Fruit fly (Drosophila melanogaster) whole organism, embryonic: ENCODE measurements around the gene ana1.

Experiments
- Aef1 ChIP-seq: fragments of 200-800 bp; sonication (Bioruptor generic); IDR thresholded peaks from 3 replicates; pipeline ENCODE4 v1.3.6; 2022; ENCODE audit warnings: missing biosample characterization, missing genetic modification characterization
- Antp ChIP-seq: fragments of 200-800 bp; sonication (Bioruptor generic); optimal IDR thresholded peaks from 3 replicates; lab custom pipeline; 2016; ENCODE audit warnings: missing biosample characterization, missing genetic modification characterization
- Asciz ChIP-seq: fragments of 200-800 bp; sonication (Bioruptor generic); optimal IDR thresholded peaks from 2 replicates; lab custom pipeline; 2017; ENCODE audit warnings: missing biosample characterization, mild to moderate bottlenecking, missing genetic modification characterization, missing genetic modification reagents
- CG10267 ChIP-seq: fragments of 200-800 bp; sonication (Bioruptor generic); optimal IDR thresholded peaks from 2 replicates; lab custom pipeline; 2018; ENCODE audit warnings: missing biosample characterization, mild to moderate bottlenecking, missing genetic modification characterization, moderate library complexity
- CG10462 ChIP-seq: fragments of 200-800 bp; sonication (Bioruptor generic); optimal IDR thresholded peaks from 2 replicates; lab custom pipeline; 2016; ENCODE audit warnings: missing biosample characterization, missing genetic modification characterization
- CG12104 ChIP-seq: fragments of 200-800 bp; sonication (Bioruptor generic); optimal IDR thresholded peaks from 3 replicates; lab custom pipeline; 2016; ENCODE audit warnings: missing biosample characterization, missing genetic modification characterization
- CG15011 ChIP-seq: fragments of 200-800 bp; sonication (Bioruptor generic); optimal IDR thresholded peaks from 3 replicates; lab custom pipeline; 2018; ENCODE audit warnings: missing biosample characterization, mild to moderate bottlenecking, missing genetic modification characterization
- CG15601 ChIP-seq: fragments of 200-800 bp; sonication (Bioruptor generic); optimal IDR thresholded peaks from 3 replicates; lab custom pipeline; 2019; ENCODE audit warnings: missing biosample characterization, mild to moderate bottlenecking, missing genetic modification characterization, moderate library complexity
- CG16779 ChIP-seq: fragments of 200-800 bp; sonication (Bioruptor generic); IDR thresholded peaks from 2 replicates; pipeline ENCODE4 v1.3.6; 2022; ENCODE audit warnings: missing biosample characterization, missing genetic modification characterization
- CG16815 ChIP-seq: fragments of 200-800 bp; sonication (Bioruptor generic); optimal IDR thresholded peaks from 3 replicates; lab custom pipeline; 2017; ENCODE audit warnings: missing biosample characterization, mild to moderate bottlenecking, missing genetic modification characterization
- CG17361 ChIP-seq: fragments of 200-800 bp; sonication (Bioruptor generic); IDR thresholded peaks from 3 replicates; pipeline ENCODE4 v1.3.6; 2022; ENCODE audit warnings: missing biosample characterization, missing genetic modification characterization
- CG17385 ChIP-seq: fragments of 200-800 bp; sonication (Bioruptor generic); optimal IDR thresholded peaks from 3 replicates; lab custom pipeline; 2018; ENCODE audit warnings: missing biosample characterization, mild to moderate bottlenecking, missing genetic modification characterization
- CG2678 ChIP-seq: fragments of 200-800 bp; sonication (Bioruptor generic); optimal IDR thresholded peaks from 3 replicates; lab custom pipeline; 2019; ENCODE audit warnings: missing biosample characterization, mild to moderate bottlenecking, missing genetic modification characterization, moderate library complexity
- CG2875 ChIP-seq: fragments of 200-800 bp; sonication (Bioruptor generic); optimal IDR thresholded peaks from 2 replicates; lab custom pipeline; 2017; ENCODE audit warnings: missing biosample characterization, mild to moderate bottlenecking, missing genetic modification characterization, missing genetic modification reagents
- CG3065 ChIP-seq: fragments of 200-800 bp; sonication (Bioruptor generic); optimal IDR thresholded peaks from 2 replicates; lab custom pipeline; 2016; ENCODE audit warnings: missing biosample characterization, missing genetic modification characterization
- CG33557 ChIP-seq: fragments of 200-800 bp; sonication (Bioruptor generic); optimal IDR thresholded peaks from 2 replicates; lab custom pipeline; 2019; ENCODE audit warnings: missing biosample characterization, mild to moderate bottlenecking, missing genetic modification characterization, moderate library complexity
- CG34376 ChIP-seq: fragments of 200-800 bp; sonication (Bioruptor generic); optimal IDR thresholded peaks from 2 replicates; lab custom pipeline; 2018; ENCODE audit warnings: missing biosample characterization, mild to moderate bottlenecking, missing genetic modification characterization
- CG42726 ChIP-seq: fragments of 200-800 bp; sonication (Bioruptor generic); IDR thresholded peaks from 2 replicates; pipeline ENCODE4 v1.3.6; 2022; ENCODE audit warnings: missing biosample characterization, missing genetic modification characterization; ENCODE audit not compliant: partially characterized antibody
- CG6813 ChIP-seq: fragments of 200-800 bp; sonication (Bioruptor generic); optimal IDR thresholded peaks from 2 replicates; lab custom pipeline; 2017; ENCODE audit warnings: missing biosample characterization, missing genetic modification characterization, mild to moderate bottlenecking, moderate library complexity, missing genetic modification reagents
- CG7271 ChIP-seq: fragments of 200-800 bp; sonication (Bioruptor generic); optimal IDR thresholded peaks from 2 replicates; lab custom pipeline; 2018; ENCODE audit warnings: missing biosample characterization, mild to moderate bottlenecking, missing genetic modification characterization, moderate library complexity
- CG8290 ChIP-seq, 3 experiments: fragments of 200-800 bp; sonication (Bioruptor generic); optimal IDR thresholded peaks; 2 replicates each; lab custom pipeline; 2016 to 2019; ENCODE audit warnings: missing biosample characterization in 3 of 3, missing genetic modification characterization in 3 of 3, mild to moderate bottlenecking in 2 of 3, moderate library complexity in 1 of 3
- CG9215 ChIP-seq: fragments of 200-800 bp; sonication (Bioruptor generic); IDR thresholded peaks from 2 replicates; pipeline ENCODE4 v1.3.6; 2022; ENCODE audit warnings: missing biosample characterization, missing genetic modification characterization
- CHES-1-like ChIP-seq: fragments of 200-800 bp; sonication (Bioruptor generic); optimal IDR thresholded peaks from 2 replicates; lab custom pipeline; 2016; ENCODE audit warnings: missing biosample characterization, missing genetic modification characterization
- Camta ChIP-seq: fragments of 200-800 bp; sonication (Bioruptor generic); optimal IDR thresholded peaks from 2 replicates; lab custom pipeline; 2016; ENCODE audit warnings: missing biosample characterization, missing genetic modification characterization
- D19B ChIP-seq: fragments of 200-800 bp; sonication (Bioruptor generic); optimal IDR thresholded peaks from 2 replicates; lab custom pipeline; 2017; ENCODE audit warnings: missing biosample characterization, mild to moderate bottlenecking, missing genetic modification characterization
- Deaf1 ChIP-seq: fragments of 200-800 bp; optimal IDR thresholded peaks from 3 replicates; lab custom pipeline; 2019; ENCODE audit warnings: missing biosample characterization, mild to moderate bottlenecking, missing genetic modification characterization, moderate library complexity
- Dek ChIP-seq: fragments of 200-800 bp; sonication (Bioruptor generic); optimal IDR thresholded peaks from 3 replicates; lab custom pipeline; 2019; ENCODE audit warnings: missing biosample characterization, mild to moderate bottlenecking, missing genetic modification characterization, moderate library complexity
- Dfd ChIP-seq, 2 experiments: fragments of >200 bp; optimal IDR thresholded peaks; 2 replicates each; lab custom pipeline; 2017; ENCODE audit warnings: missing biosample characterization in 2 of 2, missing genetic modification characterization in 2 of 2
- Elba2 ChIP-seq: fragments of 200-800 bp; sonication (Bioruptor generic); optimal IDR thresholded peaks from 3 replicates; lab custom pipeline; 2016; ENCODE audit warnings: missing biosample characterization, missing genetic modification characterization
- Fer3 ChIP-seq: fragments of 200-800 bp; sonication (Bioruptor generic); optimal IDR thresholded peaks from 2 replicates; lab custom pipeline; 2018; ENCODE audit warnings: missing biosample characterization, mild to moderate bottlenecking, missing genetic modification characterization, moderate library complexity
- H2.0 ChIP-seq: fragments of 200-800 bp; sonication (Bioruptor generic); IDR thresholded peaks from 2 replicates; pipeline ENCODE4 v1.3.6; 2022; ENCODE audit warnings: missing biosample characterization, missing genetic modification characterization
- HLH4C ChIP-seq: fragments of 200-800 bp; sonication (Bioruptor generic); IDR thresholded peaks from 3 replicates; pipeline ENCODE4 v1.3.6; 2022; ENCODE audit warnings: missing biosample characterization, missing genetic modification characterization; ENCODE audit not compliant: partially characterized antibody
- Ssrp ChIP-seq: fragments of 200-800 bp; sonication (Bioruptor generic); optimal IDR thresholded peaks from 2 replicates; lab custom pipeline; 2018; ENCODE audit warnings: missing biosample characterization, mild to moderate bottlenecking, missing genetic modification characterization, moderate library complexity
- Usf ChIP-seq: fragments of 200-800 bp; sonication (Bioruptor generic); optimal IDR thresholded peaks from 2 replicates; lab custom pipeline; 2017; ENCODE audit warnings: missing genotype, missing biosample characterization, missing genetic modification characterization
- dan ChIP-seq: fragments of 200-800 bp; sonication (Bioruptor generic); IDR thresholded peaks from 2 replicates; pipeline ENCODE4 v1.3.6; 2022; ENCODE audit warnings: missing biosample characterization, missing genetic modification characterization
- dimm ChIP-seq: fragments of 200-800 bp; sonication (Bioruptor generic); IDR thresholded peaks from 2 replicates; pipeline ENCODE4 v1.3.6; 2022; ENCODE audit warnings: missing biosample characterization, missing genetic modification characterization
- eyg ChIP-seq: fragments of 200-800 bp; sonication (Bioruptor generic); optimal IDR thresholded peaks from 3 replicates; lab custom pipeline; 2016; ENCODE audit warnings: missing biosample characterization, missing genetic modification characterization
- gce ChIP-seq: fragments of 200-800 bp; sonication (Bioruptor generic); IDR thresholded peaks from 3 replicates; pipeline ENCODE4 v1.3.6; 2022; ENCODE audit warnings: missing biosample characterization, missing genetic modification characterization
- gcm ChIP-seq: fragments of 200-800 bp; sonication (Bioruptor generic); optimal IDR thresholded peaks from 2 replicates; lab custom pipeline; 2019; ENCODE audit warnings: missing biosample characterization, mild to moderate bottlenecking, missing genetic modification characterization, moderate library complexity
- gt ChIP-seq: fragments of 200-800 bp; sonication (Bioruptor generic); IDR thresholded peaks from 2 replicates; pipeline ENCODE4 v1.3.6; 2022; ENCODE audit warnings: missing biosample characterization, missing genetic modification characterization
- klu ChIP-seq: fragments of 200-800 bp; sonication (Bioruptor generic); IDR thresholded peaks from 2 replicates; pipeline ENCODE4 v1.3.6; 2022; ENCODE audit warnings: missing biosample characterization, missing genetic modification characterization
- nerfin-1 ChIP-seq: fragments of 200-800 bp; sonication (Bioruptor generic); optimal IDR thresholded peaks from 3 replicates; lab custom pipeline; 2019; ENCODE audit warnings: missing biosample characterization, mild to moderate bottlenecking, missing genetic modification characterization, moderate library complexity
- odd ChIP-seq: fragments of 200-800 bp; sonication (Bioruptor generic); optimal IDR thresholded peaks from 2 replicates; lab custom pipeline; 2017; ENCODE audit warnings: missing biosample characterization, mild to moderate bottlenecking, missing genetic modification characterization
- pb ChIP-seq: fragments of 200-800 bp; sonication (Bioruptor generic); optimal IDR thresholded peaks from 3 replicates; lab custom pipeline; 2016; ENCODE audit warnings: missing biosample characterization, missing genetic modification characterization
- pho ChIP-seq: fragments of 200-800 bp; sonication (Bioruptor generic); optimal IDR thresholded peaks from 2 replicates; lab custom pipeline; 2016; ENCODE audit warnings: missing biosample characterization, missing genetic modification characterization
- sim ChIP-seq: fragments of 200-800 bp; sonication (Bioruptor generic); IDR thresholded peaks from 2 replicates; pipeline ENCODE4 v1.3.6; 2022; ENCODE audit warnings: missing biosample characterization, missing genetic modification characterization
- sqz ChIP-seq: fragments of 200-800 bp; sonication (Bioruptor generic); optimal IDR thresholded peaks from 3 replicates; lab custom pipeline; 2018; ENCODE audit warnings: missing biosample characterization, mild to moderate bottlenecking, missing genetic modification characterization
- ssp ChIP-seq: fragments of 200-800 bp; sonication (Bioruptor generic); IDR thresholded peaks from 2 replicates; pipeline ENCODE4 v1.3.6; 2022; ENCODE audit warnings: missing biosample characterization, missing genetic modification characterization
- ttk ChIP-seq: fragments of 200-800 bp; sonication (Bioruptor generic); IDR thresholded peaks from 2 replicates; pipeline ENCODE4 v2.1.2; 2022; ENCODE audit warnings: missing biosample characterization, missing genetic modification characterization
- tx ChIP-seq: fragments of 200-800 bp; sonication (Bioruptor generic); optimal IDR thresholded peaks from 2 replicates; lab custom pipeline; 2016; ENCODE audit warnings: missing biosample characterization, missing genetic modification characterization

ana1 gene

DNA sequence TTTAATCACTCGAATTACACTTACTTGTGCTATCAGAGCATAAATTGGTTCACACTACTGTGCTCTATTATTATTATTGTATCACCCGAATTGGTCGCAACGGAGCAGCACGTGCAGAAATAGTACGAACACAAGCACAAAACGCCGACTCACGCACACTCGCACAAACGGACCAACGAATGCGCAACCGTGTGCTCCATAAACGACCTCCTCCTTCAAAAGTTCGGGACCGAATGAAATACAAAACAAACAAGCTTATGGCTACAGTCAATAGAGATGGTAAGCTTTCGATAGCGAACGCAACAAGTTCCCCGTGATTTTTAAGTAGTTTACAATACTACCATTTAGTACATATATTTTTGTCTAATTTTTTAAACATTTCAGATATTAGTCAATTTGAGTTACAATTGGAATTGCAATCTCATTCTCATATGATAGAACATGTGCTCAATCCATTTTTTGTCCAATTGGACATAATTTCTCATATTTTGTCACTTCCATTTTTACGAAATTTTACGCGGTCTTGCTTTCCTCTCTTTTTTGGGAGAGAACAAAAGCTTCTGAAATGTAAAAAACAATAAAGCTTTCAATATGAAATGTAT lies 13.4 kb downstream of the ana1 start, which contains the start of gene Cftr (continued):
- TF ChIP-seq eyg (GFP tag; lab: Kevin White, UChicago) = peak; percentile 22
- TF ChIP-seq pb (GFP tag; lab: Kevin White, UChicago) = no peak
- TF ChIP-seq gcm (GFP tag; lab: Kevin White, UChicago) = no peak
- peak; percentile 30; the same call in 1 of the 3 replicates for TF ChIP-seq Aef1 (GFP tag; lab: Robert Waterston, UW)
- no peak for TF ChIP-seq ssp (GFP tag; lab: Robert Waterston, UW)
- TF ChIP-seq odd = peak; percentile 16
- peak; percentile 29 for TF ChIP-seq Elba2 (GFP tag; lab: Kevin White, UChicago)
- no peak for TF ChIP-seq gt (GFP tag; lab: Robert Waterston, UW)
- no peak for TF ChIP-seq CG17361 (GFP tag; lab: Robert Waterston, UW)
- TF ChIP-seq CG16815 (GFP tag; lab: Kevin White, UChicago) = no peak
- peak; percentile 45 for TF ChIP-seq CG17385 (GFP tag; lab: Kevin White, UChicago)
- TF ChIP-seq CG3065 (GFP tag; lab: Kevin White, UChicago) = no peak
- no peak for TF ChIP-seq CG8290 (GFP tag; optimal IDR thresholded peaks at IDR 0.05; lab: Kevin White, UChicago)
- peak in 1 of 2 experiments; percentile 84 for TF ChIP-seq CG8290 (tag; optimal IDR thresholded peaks at IDR 0.05; lab: Kevin White, UChicago)
- no peak for TF ChIP-seq dimm (GFP tag; lab: Robert Waterston, UW)
- peak; percentile 47 for TF ChIP-seq Dek (tag; lab: Kevin White, UChicago)
- TF ChIP-seq CG34376 = peak; percentile 68
- TF ChIP-seq CG15011 (GFP tag; lab: Kevin White, UChicago) = no peak
- no peak for TF ChIP-seq CG7271 (tag; lab: Kevin White, UChicago)
- peak; percentile 61 for TF ChIP-seq CG10267 (tag; lab: Kevin White, UChicago)
- TF ChIP-seq CG2678 (tag; lab: Kevin White, UChicago) = no peak
- no peak for TF ChIP-seq Usf (GFP tag; lab: Kevin White, UChicago)
- no peak for TF ChIP-seq Ssrp
- TF ChIP-seq sqz = no peak
- TF ChIP-seq Fer3 (tag; lab: Kevin White, UChicago) = peak; percentile 45
- no peak for TF ChIP-seq CG2875 (GFP tag; lab: Kevin White, UChicago)
- TF ChIP-seq ttk (GFP tag; lab: Robert Waterston, UW) = no peak; the same call in 1 of the 2 replicates
- TF ChIP-seq D19B (GFP tag; lab: Kevin White, UChicago) = no peak
- TF ChIP-seq HLH4C (GFP tag; lab: Robert Waterston, UW) = peak; percentile 50
- no peak for TF ChIP-seq nerfin-1 (tag; lab: Kevin White, UChicago)
- peak; percentile 27 for TF ChIP-seq CG6813 (GFP tag; lab: Kevin White, UChicago)
- TF ChIP-seq CG42726 = peak; percentile 66; the same call in 1 of the 2 replicates
- peak; percentile 66 for TF ChIP-seq Antp (GFP tag; lab: Kevin White, UChicago)
- peak; percentile 83 for TF ChIP-seq Deaf1 (tag; lab: Kevin White, UChicago)
- TF ChIP-seq klu (GFP tag; lab: Robert Waterston, UW) = no peak
- TF ChIP-seq CG16779 (GFP tag; lab: Robert Waterston, UW) = peak; percentile 65; the same call in 1 of the 2 replicates
- TF ChIP-seq pho (GFP tag; lab: Kevin White, UChicago) = peak; percentile 61
- no peak for TF ChIP-seq sim
- TF ChIP-seq CG10462 (GFP tag; lab: Kevin White, UChicago) = no peak
- TF ChIP-seq gce (GFP tag; lab: Robert Waterston, UW) = no peak; the same call in 2 of the 3 replicates
- TF ChIP-seq CG12104 = peak; percentile 44
- peak; percentile 7 for TF ChIP-seq tx
- TF ChIP-seq CG33557 = no peak
- no peak for TF ChIP-seq dan (GFP tag; lab: Robert Waterston, UW)
- peak; percentile 60 for TF ChIP-seq Asciz
- TF ChIP-seq Dfd (GFP tag; optimal IDR thresholded peaks at IDR 0.05; lab: Kevin White, UChicago) = no peak
- peak; percentile 63 for TF ChIP-seq CHES-1-like (GFP tag; lab: Kevin White, UChicago)
- TF ChIP-seq CG15601 (tag; lab: Kevin White, UChicago) = no peak
- no peak for TF ChIP-seq CG9215 (GFP tag; lab: Robert Waterston, UW)
- TF ChIP-seq H2.0 (GFP tag; lab: Robert Waterston, UW) = no peak
- peak; percentile 49 for TF ChIP-seq Camta (GFP tag; lab: Kevin White, UChicago)
